Fruit fly (Drosophila melanogaster) whole organism, prepupa: Measurements from ENCODE around the gene RecQ5.

Experiments
- Blimp-1 ChIP-seq: fragments of 200-800 bp; sonication (Bioruptor generic); optimal IDR thresholded peaks from 3 replicates; lab custom pipeline; 2017; ENCODE audit warnings: missing biosample characterization, missing genetic modification characterization, mild to moderate bottlenecking, moderate library complexity, missing genetic modification reagents
- CG10669 ChIP-seq: fragments of 200-800 bp; sonication (Bioruptor generic); optimal IDR thresholded peaks from 3 replicates; lab custom pipeline; 2018; ENCODE audit warnings: missing biosample characterization, mild to moderate bottlenecking, missing genetic modification characterization, moderate library complexity
- CG11294 ChIP-seq: fragments of 200-800 bp; sonication (Bioruptor generic); IDR thresholded peaks from 2 replicates; pipeline ENCODE4 v1.3.6; 2022; ENCODE audit warnings: missing biosample characterization, missing genetic modification characterization
- CG1621 ChIP-seq: fragments of 200-800 bp; sonication (Bioruptor generic); optimal IDR thresholded peaks from 3 replicates; lab custom pipeline; 2018; ENCODE audit warnings: missing biosample characterization, mild to moderate bottlenecking, missing genetic modification characterization
- CG16779 ChIP-seq: fragments of 200-800 bp; sonication (Bioruptor generic); optimal IDR thresholded peaks from 3 replicates; lab custom pipeline; 2017; ENCODE audit warnings: missing biosample characterization, mild to moderate bottlenecking, missing genetic modification characterization
- CG3032 ChIP-seq: fragments of 200-800 bp; optimal IDR thresholded peaks from 2 replicates; lab custom pipeline; 2019; ENCODE audit warnings: missing biosample characterization, mild to moderate bottlenecking, missing genetic modification characterization, moderate library complexity
- CG31627 ChIP-seq: fragments of 200-800 bp; sonication (Bioruptor generic); optimal IDR thresholded peaks from 3 replicates; lab custom pipeline; 2016; ENCODE audit warnings: missing biosample characterization, missing genetic modification characterization
- CG32006 ChIP-seq: fragments of 200-800 bp; sonication (Bioruptor generic); optimal IDR thresholded peaks from 3 replicates; lab custom pipeline; 2017; ENCODE audit warnings: missing biosample characterization, mild to moderate bottlenecking, missing genetic modification characterization
- CG34406 ChIP-seq: fragments of 200-800 bp; sonication (Bioruptor generic); optimal IDR thresholded peaks from 3 replicates; lab custom pipeline; 2016; ENCODE audit warnings: missing biosample characterization, missing genetic modification characterization
- CG3919 ChIP-seq: fragments of 200-800 bp; sonication (Bioruptor generic); optimal IDR thresholded peaks from 3 replicates; lab custom pipeline; 2016; ENCODE audit warnings: missing biosample characterization, missing genetic modification characterization
- CG4318 ChIP-seq: fragments of 200-800 bp; sonication (Bioruptor generic); optimal IDR thresholded peaks from 3 replicates; lab custom pipeline; 2017; ENCODE audit warnings: missing biosample characterization, mild to moderate bottlenecking, missing genetic modification characterization
- CG6276 ChIP-seq: fragments of 200-800 bp; sonication (Bioruptor generic); optimal IDR thresholded peaks from 2 replicates; lab custom pipeline; 2017; ENCODE audit warnings: missing biosample characterization, mild to moderate bottlenecking, missing genetic modification characterization
- CG6792 ChIP-seq: fragments of 200-800 bp; sonication (Bioruptor generic); optimal IDR thresholded peaks from 3 replicates; lab custom pipeline; 2016; ENCODE audit warnings: missing biosample characterization, missing genetic modification characterization
- CG6808 ChIP-seq: fragments of 200-800 bp; sonication (Bioruptor generic); optimal IDR thresholded peaks from 3 replicates; lab custom pipeline; 2017; ENCODE audit warnings: missing biosample characterization, missing genetic modification characterization, mild to moderate bottlenecking, moderate library complexity, missing genetic modification reagents
- CG6854 ChIP-seq: fragments of 200-800 bp; sonication (Bioruptor generic); optimal IDR thresholded peaks from 2 replicates; lab custom pipeline; 2017; ENCODE audit warnings: missing biosample characterization, mild to moderate bottlenecking, missing genetic modification characterization
- CG7368 ChIP-seq: fragments of 200-800 bp; sonication (Bioruptor generic); optimal IDR thresholded peaks from 3 replicates; lab custom pipeline; 2016; ENCODE audit warnings: missing biosample characterization, missing genetic modification characterization
- CG8119 ChIP-seq: fragments of 200-800 bp; sonication (Bioruptor generic); IDR thresholded peaks from 3 replicates; pipeline ENCODE4 v1.3.6; 2022; ENCODE audit warnings: missing biosample characterization, missing genetic modification characterization
- CG8319 ChIP-seq: fragments of 200-800 bp; sonication (Bioruptor generic); optimal IDR thresholded peaks from 3 replicates; lab custom pipeline; 2016; ENCODE audit warnings: missing biosample characterization, missing genetic modification characterization
- CG8632 ChIP-seq: fragments of 200-800 bp; sonication (Bioruptor generic); optimal IDR thresholded peaks from 3 replicates; lab custom pipeline; 2016; ENCODE audit warnings: missing biosample characterization, missing genetic modification characterization
- CG9139 ChIP-seq: fragments of 200-800 bp; sonication (Bioruptor generic); optimal IDR thresholded peaks from 3 replicates; lab custom pipeline; 2017; ENCODE audit warnings: missing biosample characterization, mild to moderate bottlenecking, missing genetic modification characterization
- Eip75B ChIP-seq: fragments of 200-800 bp; sonication (Bioruptor generic); optimal IDR thresholded peaks from 3 replicates; lab custom pipeline; 2016; ENCODE audit warnings: missing biosample characterization, missing genetic modification characterization
- Eip93F ChIP-seq: fragments of 200-800 bp; sonication (Bioruptor generic); optimal IDR thresholded peaks from 2 replicates; lab custom pipeline; 2016; ENCODE audit warnings: missing biosample characterization, mild to moderate bottlenecking, missing genetic modification characterization
- Ets21C ChIP-seq: fragments of 200-800 bp; sonication (Bioruptor generic); optimal IDR thresholded peaks from 3 replicates; lab custom pipeline; 2016; ENCODE audit warnings: missing biosample characterization, missing genetic modification characterization
- Ets96B ChIP-seq: fragments of 200-800 bp; optimal IDR thresholded peaks from 2 replicates; lab custom pipeline; 2019; ENCODE audit warnings: missing biosample characterization, mild to moderate bottlenecking, missing genetic modification characterization, moderate library complexity
- Gug ChIP-seq: fragments of 200-800 bp; sonication (Bioruptor generic); IDR thresholded peaks from 2 replicates; pipeline ENCODE4 v1.3.6; 2022; ENCODE audit warnings: missing biosample characterization, missing genetic modification characterization
- Hr39 ChIP-seq: fragments of 200-800 bp; sonication (Bioruptor generic); optimal IDR thresholded peaks from 2 replicates; lab custom pipeline; 2016; ENCODE audit warnings: missing biosample characterization, missing genetic modification characterization
- Hr4 ChIP-seq: fragments of 200-800 bp; sonication (Bioruptor generic); optimal IDR thresholded peaks from 3 replicates; lab custom pipeline; 2016; ENCODE audit warnings: missing biosample characterization, missing genetic modification characterization
- Lpt ChIP-seq: fragments of 200-800 bp; sonication (Bioruptor generic); optimal IDR thresholded peaks from 3 replicates; lab custom pipeline; 2016; ENCODE audit warnings: missing biosample characterization, missing genetic modification characterization
- Met ChIP-seq: fragments of 200-800 bp; sonication (Bioruptor generic); optimal IDR thresholded peaks from 3 replicates; lab custom pipeline; 2016; ENCODE audit warnings: missing biosample characterization, missing genetic modification characterization
- OdsH ChIP-seq: fragments of 200-800 bp; sonication (Bioruptor generic); optimal IDR thresholded peaks from 3 replicates; lab custom pipeline; 2016; ENCODE audit warnings: missing biosample characterization, missing genetic modification characterization
- Smox ChIP-seq: fragments of 200-800 bp; sonication (Bioruptor generic); optimal IDR thresholded peaks from 3 replicates; lab custom pipeline; 2016; ENCODE audit warnings: missing biosample characterization, missing genetic modification characterization
- Sox102F ChIP-seq: fragments of 200-800 bp; sonication (Bioruptor generic); optimal IDR thresholded peaks from 2 replicates; lab custom pipeline; 2016; ENCODE audit warnings: missing biosample characterization, mild to moderate bottlenecking, missing genetic modification characterization
- Sox14 ChIP-seq: fragments of 200-800 bp; sonication (Bioruptor generic); optimal IDR thresholded peaks from 3 replicates; lab custom pipeline; 2016; ENCODE audit warnings: missing biosample characterization, missing genetic modification characterization
- Sox15 ChIP-seq: fragments of 200-800 bp; sonication (Bioruptor generic); optimal IDR thresholded peaks from 3 replicates; lab custom pipeline; 2016; ENCODE audit warnings: missing biosample characterization, missing genetic modification characterization
- achi ChIP-seq: fragments of 200-800 bp; sonication (Bioruptor generic); optimal IDR thresholded peaks from 3 replicates; lab custom pipeline; 2016; ENCODE audit warnings: missing biosample characterization, missing genetic modification characterization
- cyc ChIP-seq: fragments of 200-800 bp; sonication (Bioruptor generic); optimal IDR thresholded peaks from 3 replicates; lab custom pipeline; 2016; ENCODE audit warnings: missing biosample characterization, missing genetic modification characterization
- dac ChIP-seq: fragments of 200-800 bp; sonication (Bioruptor generic); optimal IDR thresholded peaks from 2 replicates; lab custom pipeline; 2017; ENCODE audit warnings: missing biosample characterization, mild to moderate bottlenecking, missing genetic modification characterization
- dsx ChIP-seq: fragments of 200-800 bp; optimal IDR thresholded peaks from 3 replicates; lab custom pipeline; 2019; ENCODE audit warnings: missing biosample characterization, mild to moderate bottlenecking, missing genetic modification characterization, moderate library complexity; ENCODE audit not compliant: poor library complexity, severe bottlenecking
- eg ChIP-seq: fragments of 200-800 bp; sonication (Bioruptor generic); IDR thresholded peaks from 3 replicates; pipeline ENCODE4 v1.3.6; 2022; ENCODE audit warnings: missing biosample characterization, missing genetic modification characterization
- fd59A ChIP-seq: fragments of 200-800 bp; sonication (Bioruptor generic); optimal IDR thresholded peaks from 2 replicates; lab custom pipeline; 2017; ENCODE audit warnings: missing biosample characterization, mild to moderate bottlenecking, missing genetic modification characterization, missing genetic modification reagents
- fd85E ChIP-seq: fragments of 200-800 bp; sonication (Bioruptor generic); optimal IDR thresholded peaks from 3 replicates; lab custom pipeline; 2016; ENCODE audit warnings: missing biosample characterization, missing genetic modification characterization
- fkh ChIP-seq: fragments of 200-800 bp; sonication (Bioruptor generic); optimal IDR thresholded peaks from 3 replicates; lab custom pipeline; 2017; ENCODE audit warnings: missing biosample characterization, mild to moderate bottlenecking, missing genetic modification characterization, moderate library complexity
- lz ChIP-seq: fragments of 200-800 bp; sonication (Bioruptor generic); optimal IDR thresholded peaks from 3 replicates; lab custom pipeline; 2016; ENCODE audit warnings: missing biosample characterization, missing genetic modification characterization
- net ChIP-seq: fragments of 200-800 bp; sonication (Bioruptor generic); optimal IDR thresholded peaks from 3 replicates; lab custom pipeline; 2016; ENCODE audit warnings: missing biosample characterization, missing genetic modification characterization
- salr ChIP-seq, 2 experiments: fragments of 200-800 bp; sonication (Bioruptor generic); optimal IDR thresholded peaks; 3 replicates each; lab custom pipeline; 2016 to 2018; ENCODE audit warnings: missing biosample characterization in 2 of 2, missing genetic modification characterization in 2 of 2, mild to moderate bottlenecking in 1 of 2
- spab ChIP-seq: fragments of 200-800 bp; sonication (Bioruptor generic); optimal IDR thresholded peaks from 2 replicates; lab custom pipeline; 2017; ENCODE audit warnings: missing biosample characterization, mild to moderate bottlenecking, missing genetic modification characterization, missing genetic modification reagents
- ss ChIP-seq, 2 experiments: fragments of 200-800 bp; sonication (Bioruptor generic); optimal IDR thresholded peaks; 2 replicates in 1 of 2; 3 replicates in 1 of 2; lab custom pipeline; 2017 to 2018; ENCODE audit warnings: mild to moderate bottlenecking in 2 of 2, missing biosample characterization in 2 of 2, missing genetic modification characterization in 2 of 2, moderate library complexity in 1 of 2
- svp ChIP-seq: fragments of 200-800 bp; sonication (Bioruptor generic); peaks from one replicate; lab custom pipeline; 2016; ENCODE audit warnings: missing biosample characterization, missing genetic modification characterization
- topi ChIP-seq: fragments of 200-800 bp; sonication (Bioruptor generic); optimal IDR thresholded peaks from 3 replicates; lab custom pipeline; 2016; ENCODE audit warnings: missing biosample characterization, missing genetic modification characterization
- vri ChIP-seq: fragments of 200-800 bp; sonication (Bioruptor generic); optimal IDR thresholded peaks from 3 replicates; lab custom pipeline; 2016; ENCODE audit warnings: missing biosample characterization, mild to moderate bottlenecking, missing genetic modification characterization

RecQ5 gene

DNA sequence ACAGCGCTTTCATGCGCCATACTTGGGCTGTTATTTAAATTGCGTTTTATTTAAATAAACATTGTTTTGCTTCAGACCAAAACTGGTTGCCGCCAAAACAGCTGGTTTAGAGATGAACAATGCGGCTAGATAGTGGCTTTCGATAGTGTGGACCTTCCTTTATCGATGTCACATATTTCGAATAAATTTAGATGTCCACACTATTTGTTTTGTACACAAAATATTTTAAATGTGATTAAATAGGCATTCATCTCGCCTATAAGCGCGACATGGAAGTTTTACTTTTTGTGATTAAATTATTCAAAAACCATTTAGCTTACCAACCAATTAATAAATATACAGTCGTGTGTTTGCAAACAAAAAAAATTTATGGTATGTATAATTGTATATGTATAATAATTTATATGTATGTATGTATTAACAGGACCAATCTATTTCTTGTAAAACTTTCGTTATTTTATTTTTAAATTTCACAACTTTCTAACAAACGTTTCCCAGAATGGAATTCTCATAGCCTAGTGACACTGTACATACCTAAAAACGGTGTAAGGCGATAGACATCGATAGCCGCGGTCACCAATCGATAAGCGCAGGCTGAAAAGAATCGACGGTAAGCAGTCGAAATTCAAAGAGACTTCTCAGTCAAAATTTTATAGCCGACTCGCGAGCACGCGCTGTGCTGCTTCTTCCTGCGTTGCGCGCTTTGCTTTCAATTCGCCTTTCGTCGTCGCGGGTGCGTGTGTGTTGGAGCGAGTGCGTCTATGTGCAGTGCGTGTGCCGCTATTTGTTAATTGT is at the start of gene RecQ5, which contains the start of gene dlp:
Gene RecQ5 (minus strand): TSS at position 114 of the 795 bp plus-strand sequence.
Gene dlp (plus strand): TSS at position 638 of the 795 bp plus-strand sequence.
- peak; percentile 75 for TF ChIP-seq Met (GFP tag; lab: Kevin White, UChicago)
- TF ChIP-seq Eip93F (GFP tag; lab: Kevin White, UChicago): peak; percentile 71
- TF ChIP-seq CG3919 (GFP tag; lab: Kevin White, UChicago): peak; percentile 86
- peak; percentile 32 for TF ChIP-seq CG16779
- peak; percentile 66 for TF ChIP-seq cyc
- peak; percentile 75 for TF ChIP-seq Sox102F (GFP tag; lab: Kevin White, UChicago)
- TF ChIP-seq CG11294: peak; percentile 21; the same call in 1 of the 2 replicates
- peak; percentile 43 for TF ChIP-seq Sox14 (GFP tag; lab: Kevin White, UChicago)
- TF ChIP-seq CG1621 (tag; lab: Kevin White, UChicago): peak; percentile 34
- TF ChIP-seq salr (GFP tag; optimal IDR thresholded peaks at IDR 0.05; lab: Kevin White, UChicago): peak; percentile 43 to 76
- TF ChIP-seq CG6854 (GFP tag; lab: Kevin White, UChicago): peak; percentile 30
- peak; percentile 66 for TF ChIP-seq CG8119 (GFP tag; lab: Robert Waterston, UW)
- TF ChIP-seq net (GFP tag; lab: Kevin White, UChicago): peak; percentile 68
- TF ChIP-seq Lpt: peak; percentile 50
- TF ChIP-seq eg (GFP tag; lab: Robert Waterston, UW): peak; percentile 62; the same call in 2 of the 3 replicates
- peak; percentile 74 for TF ChIP-seq CG10669
- peak; percentile 64 for TF ChIP-seq CG8632 (GFP tag; lab: Kevin White, UChicago)
- peak; percentile 81 for TF ChIP-seq OdsH (GFP tag; lab: Kevin White, UChicago)
- peak; percentile 24 for TF ChIP-seq fd59A (GFP tag; lab: Kevin White, UChicago)
- TF ChIP-seq Hr39 (GFP tag; lab: Kevin White, UChicago): peak; percentile 74
- peak; percentile 42 for TF ChIP-seq CG6808 (GFP tag; lab: Kevin White, UChicago)
- no peak for TF ChIP-seq svp (GFP tag; lab: Kevin White, UChicago)
- TF ChIP-seq Gug (GFP tag; lab: Robert Waterston, UW): 0 out of 2 replicates have a peak, but pooled peaks have one; percentile 10
- TF ChIP-seq CG34406 (GFP tag; lab: Kevin White, UChicago): peak; percentile 77
- no peak for TF ChIP-seq fd85E (GFP tag; lab: Kevin White, UChicago)
- peak; percentile 79 for TF ChIP-seq lz (GFP tag; lab: Kevin White, UChicago)
- peak; percentile 35 to 48 for TF ChIP-seq ss (GFP tag; optimal IDR thresholded peaks at IDR 0.05; lab: Kevin White, UChicago)
- TF ChIP-seq vri (GFP tag; lab: Kevin White, UChicago): peak; percentile 89
- TF ChIP-seq Sox15 (GFP tag; lab: Kevin White, UChicago): peak; percentile 69
- TF ChIP-seq CG31627 (GFP tag; lab: Kevin White, UChicago): peak; percentile 66
- peak; percentile 60 for TF ChIP-seq Ets21C
- peak; percentile 73 for TF ChIP-seq Ets96B (tag; lab: Kevin White, UChicago)
- peak; percentile 78 for TF ChIP-seq CG7368 (GFP tag; lab: Kevin White, UChicago)
- TF ChIP-seq fkh (GFP tag; lab: Kevin White, UChicago): peak; percentile 58
- TF ChIP-seq spab (GFP tag; lab: Kevin White, UChicago): peak; percentile 28
- peak; percentile 51 for TF ChIP-seq dsx (GFP tag; lab: Kevin White, UChicago)
- peak; percentile 72 for TF ChIP-seq Hr4
- TF ChIP-seq CG6276: peak; percentile 27
- TF ChIP-seq CG32006 (GFP tag; lab: Kevin White, UChicago): peak; percentile 76
- TF ChIP-seq CG6792 (GFP tag; lab: Kevin White, UChicago): peak; percentile 67
- peak; percentile 62 for TF ChIP-seq CG4318 (GFP tag; lab: Kevin White, UChicago)
- TF ChIP-seq achi (GFP tag; lab: Kevin White, UChicago): peak; percentile 79
- peak; percentile 56 for TF ChIP-seq CG8319 (GFP tag; lab: Kevin White, UChicago)
- peak; percentile 59 for TF ChIP-seq Eip75B (GFP tag; lab: Kevin White, UChicago)
- TF ChIP-seq CG3032: peak; percentile 36
- peak; percentile 10 for TF ChIP-seq dac (GFP tag; lab: Kevin White, UChicago)
- peak; percentile 73 for TF ChIP-seq Smox (GFP tag; lab: Kevin White, UChicago)
- peak; percentile 73 for TF ChIP-seq topi
- TF ChIP-seq Blimp-1 (GFP tag; lab: Kevin White, UChicago): no peak
- no peak for TF ChIP-seq CG9139
